Worm (Caenorhabditis elegans): ENCODE results near the gene magu-1.

The magu-1 gene

ce11 chrIII:471644-472401, at the start of gene magu-1, which contains the start of gene nemp-1:
TSS of gene magu-1 (minus strand) at chrIII:471702.
TSS of gene nemp-1 (plus strand) at chrIII:472317.
- TF ChIP-seq dpl-1 (GFP tag; optimal IDR thresholded peaks at IDR 0.05) (peak; percentile 29 to 44 (median 40)), dsc-1 (tag; optimal IDR thresholded peaks at IDR 0.05) (no peak), efl-1 (optimal IDR thresholded peaks at IDR 0.05) (peak; percentile 64 to 70), efl-1 (GFP tag; optimal IDR thresholded peaks at IDR 0.05 in 1 of 2) (peak; percentile 62 to 91), lsy-2 (tag; optimal IDR thresholded peaks at IDR 0.05) (peak in 1 of 2 experiments; percentile 30), nhr-19 (GFP tag; conservative IDR thresholded peaks at IDR 0.05) (no peak), lin-35 (GFP tag; optimal IDR thresholded peaks at IDR 0.05) (peak in 1 of 2 experiments; percentile 53)

ce11 chrIII:513360-513759, 41.9 kb upstream of the magu-1 start:
- TF ChIP-seq lin-15B (tag; optimal IDR thresholded peaks at IDR 0.05) (no peak), nhr-28 (tag; optimal IDR thresholded peaks at IDR 0.05) (no peak), nhr-76 (tag; optimal IDR thresholded peaks at IDR 0.05) (no peak), pax-3 (tag; optimal IDR thresholded peaks at IDR 0.05) (no peak), ztf-11 (tag; optimal IDR thresholded peaks at IDR 0.05) (no peak), nhr-85 (tag) (no peak), Y116A8C.19 (tag; optimal IDR thresholded peaks at IDR 0.05; ENCODE audit: borderline replicate concordance) (no peak), ceh-90 (tag; optimal IDR thresholded peaks at IDR 0.05) (no peak), snpc-4 (tag; optimal IDR thresholded peaks at IDR 0.05) (no peak)

ce11 chrIII:512117-512516, 40.6 kb upstream of the magu-1 start, which contains the start of gene F30H5.3:
TSS of gene F30H5.3 (minus strand) at chrIII:512217.
- TF ChIP-seq mef-2 (tag; optimal IDR thresholded peaks at IDR 0.05) (no peak), ets-5 (GFP tag; IDR thresholded peaks at IDR 0.05) (0 out of 2 replicates have a peak, but pooled peaks have one; percentile 56)

ce11 chrIII:509045-509444, 37.5 kb upstream of the magu-1 start:
- TF ChIP-seq nhr-85 (tag) (peak; percentile 3), unc-130 (tag; optimal IDR thresholded peaks at IDR 0.05) (no peak), grh-1 (GFP tag; IDR thresholded peaks at IDR 0.05) (no peak), tlp-1 (tag; optimal IDR thresholded peaks at IDR 0.05) (no peak)

- TF ChIP-seq efl-1 (optimal IDR thresholded peaks at IDR 0.05), result peak; percentile 47 to 61
- TF ChIP-seq efl-1 (GFP tag; optimal IDR thresholded peaks at IDR 0.05 in 1 of 2), result peak; percentile 60 to 95
- TF ChIP-seq fkh-10 (GFP tag; optimal IDR thresholded peaks at IDR 0.05), result peak; percentile 39
- TF ChIP-seq fkh-4 (tag; optimal IDR thresholded peaks at IDR 0.05; ENCODE audit: borderline replicate concordance), result peak; percentile 21
- TF ChIP-seq ztf-11 (tag; optimal IDR thresholded peaks at IDR 0.05), result peak in 1 of 2 experiments; percentile 60
- no peak for TF ChIP-seq lir-3 (tag; optimal IDR thresholded peaks at IDR 0.05; ENCODE audit: poor library complexity)
- TF ChIP-seq sox-4 (tag; optimal IDR thresholded peaks at IDR 0.05), result peak; percentile 54
- peak; percentile 71 for TF ChIP-seq dsc-1 (tag; optimal IDR thresholded peaks at IDR 0.05)
- no peak for TF ChIP-seq nhr-12 (tag; optimal IDR thresholded peaks at IDR 0.05)
- TF ChIP-seq mab-9 (GFP tag; IDR thresholded peaks at IDR 0.05), result 0 out of 2 replicates have a peak, but pooled peaks have one; percentile 9
- peak; percentile 80 for TF ChIP-seq nhr-71 (tag; optimal IDR thresholded peaks at IDR 0.05)
- peak; percentile 72 for TF ChIP-seq unc-130 (tag; optimal IDR thresholded peaks at IDR 0.05)
- TF ChIP-seq snpc-4 (tag; optimal IDR thresholded peaks at IDR 0.05), result peak; percentile 8
- no peak for TF ChIP-seq ceh-63 (GFP tag; optimal IDR thresholded peaks at IDR 0.05)
- TF ChIP-seq nhr-237 (tag; optimal IDR thresholded peaks at IDR 0.05), result no peak
- peak; percentile 61 for TF ChIP-seq ztf-4 (tag; optimal IDR thresholded peaks at IDR 0.05)
- TF ChIP-seq hpl-2 (GFP tag; optimal IDR thresholded peaks at IDR 0.05), result peak; percentile 3
- TF ChIP-seq ceh-8 (GFP tag; optimal IDR thresholded peaks at IDR 0.05), result peak; percentile 41
- TF ChIP-seq mdl-1 (tag; optimal IDR thresholded peaks at IDR 0.05), result peak in 1 of 2 experiments; percentile 73
- TF ChIP-seq tlp-1 (tag; optimal IDR thresholded peaks at IDR 0.05), result no peak
- no peak for TF ChIP-seq hlh-4 (tag; optimal IDR thresholded peaks at IDR 0.05)
- peak; percentile 17 for TF ChIP-seq mef-2 (tag; optimal IDR thresholded peaks at IDR 0.05)
- peak; percentile 66 for TF ChIP-seq aly-2 (tag; optimal IDR thresholded peaks at IDR 0.05)
- no peak for TF ChIP-seq pag-3 (tag; optimal IDR thresholded peaks at IDR 0.05; ENCODE audit: borderline replicate concordance, insufficient read depth)
- TF ChIP-seq irx-1 (tag; optimal IDR thresholded peaks at IDR 0.05), result peak; percentile 66
- peak; percentile 81 for TF ChIP-seq fos-1 (tag; optimal IDR thresholded peaks at IDR 0.05)
- peak; percentile 74 for TF ChIP-seq fkh-8 (tag; optimal IDR thresholded peaks at IDR 0.05)
- peak; percentile 88 for TF ChIP-seq snu-23 (GFP tag; optimal IDR thresholded peaks at IDR 0.05)
- no peak for TF ChIP-seq vab-15 (tag; optimal IDR thresholded peaks at IDR 0.05)
- peak; percentile 74 to 83 for TF ChIP-seq lin-35 (GFP tag; optimal IDR thresholded peaks at IDR 0.05)
Observed at ce11 chrIII:502583-502982, 31.1 kb upstream of the magu-1 start.

Measured in whole organism, L1 larva.